Worm (Caenorhabditis elegans): ENCODE data around the gene sru-19.

DNA sequence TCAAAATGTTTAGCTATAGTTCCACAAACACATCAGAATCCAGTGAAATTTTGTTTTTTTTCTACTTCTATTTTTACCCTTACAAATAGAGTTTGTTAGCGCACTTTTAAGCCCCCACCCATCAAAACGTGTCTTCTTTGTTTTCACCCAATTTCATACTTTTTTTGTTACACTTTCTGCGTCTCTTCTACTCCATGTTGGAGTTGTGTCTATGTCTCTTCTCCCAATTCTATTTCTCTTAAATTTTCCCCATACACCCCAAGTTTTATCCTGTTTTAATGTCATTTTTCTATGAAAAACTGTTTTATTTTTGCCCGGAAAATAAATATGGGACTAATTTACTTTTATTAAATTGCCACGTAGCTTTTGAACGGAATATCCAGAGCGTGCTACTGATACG is 47.1 kb downstream of the sru-19 start:
- TF ChIP-seq nhr-77 (tag; optimal IDR thresholded peaks at IDR 0.05) (no peak), lsy-2 (tag; optimal IDR thresholded peaks at IDR 0.05) (no peak), unc-62 (GFP tag; optimal IDR thresholded peaks at IDR 0.05) (no peak), mab-5 (tag; optimal IDR thresholded peaks at IDR 0.05) (no peak), R02D3.7 (tag; optimal IDR thresholded peaks at IDR 0.05) (no peak), ztf-11 (tag; optimal IDR thresholded peaks at IDR 0.05) (no peak), elt-1 (tag; optimal IDR thresholded peaks at IDR 0.05) (no peak), zag-1 (tag; optimal IDR thresholded peaks at IDR 0.05) (no peak), ztf-1 (GFP tag; conservative IDR thresholded peaks at IDR 0.05) (no peak), ceh-82 (tag; optimal IDR thresholded peaks at IDR 0.05) (no peak)

All from whole organism, L2 larva.